Worm (Caenorhabditis elegans): ENCODE measurements around the gene Y43F8B.24.

DNA sequence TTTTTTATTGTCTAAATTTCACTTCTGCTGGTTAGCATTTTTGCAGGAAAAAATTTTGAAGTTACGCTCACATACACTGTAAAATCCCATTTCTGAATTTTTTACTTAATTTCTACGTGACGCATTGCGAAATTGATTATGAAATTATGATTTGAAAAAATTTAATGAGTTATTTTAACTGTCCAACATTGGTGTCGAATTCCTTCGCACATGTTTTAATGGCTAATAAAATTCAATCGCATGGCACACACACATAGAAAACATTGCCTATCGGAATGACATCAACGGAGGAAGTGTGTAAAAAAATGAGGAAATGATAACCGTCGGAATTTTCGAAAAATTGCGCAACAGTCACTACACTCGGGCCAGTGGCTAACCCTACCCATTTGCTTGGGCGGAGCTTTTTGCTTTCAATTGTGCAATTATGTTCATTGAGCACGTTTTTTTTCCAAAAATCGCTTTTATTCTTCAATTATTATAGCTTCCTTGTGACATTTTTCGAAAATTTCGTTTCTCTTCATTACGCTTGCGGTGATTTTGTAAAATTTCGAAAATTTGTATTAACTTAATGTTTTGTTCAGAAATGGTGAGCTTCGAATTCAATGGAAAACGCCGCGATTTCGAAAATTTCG lies 23.3 kb upstream of the Y43F8B.24 start, which contains the start of gene C25F9.16:
- TF ChIP-seq ets-7 (tag; optimal IDR thresholded peaks at IDR 0.05) (no peak), flt-1 (GFP tag; IDR thresholded peaks at IDR 0.05) (no peak), ama-1 (optimal IDR thresholded peaks at IDR 0.05) (no peak), aly-1 (tag; optimal IDR thresholded peaks at IDR 0.05) (no peak), hnd-1 (tag; optimal IDR thresholded peaks at IDR 0.05) (no peak), hmg-4 (GFP tag; optimal IDR thresholded peaks at IDR 0.05) (no peak), tra-4 (tag; optimal IDR thresholded peaks at IDR 0.05) (no peak), ceh-36 (tag; optimal IDR thresholded peaks at IDR 0.05) (no peak), F13C5.2 (tag; optimal IDR thresholded peaks at IDR 0.05) (no peak), sea-1 (GFP tag; conservative IDR thresholded peaks at IDR 0.05) (no peak), tbx-37 (GFP tag; conservative IDR thresholded peaks at IDR 0.05) (no peak), scrt-1 (GFP tag; IDR thresholded peaks at IDR 0.05) (no peak)
